Worm (Caenorhabditis elegans) whole organism, L4/young adult: ENCODE measurements around the gene cyp-33C2.

ENCODE experiments used
- W03F9.2 ChIP-seq: fragments of 150-350 bp; optimal IDR thresholded peaks from 2 replicates; lab custom pipeline; 2014; ENCODE audit warnings: missing biosample characterization, missing genetic modification characterization
- dao-5 ChIP-seq: sonication (generic microtip); optimal IDR thresholded peaks from 2 replicates; lab custom pipeline; 2016; ENCODE audit warnings: missing genotype, missing genetic modification characterization, moderate library complexity, missing compliant biosample characterization
- him-1 ChIP-seq: sonication (generic microtip); optimal IDR thresholded peaks from 2 replicates; lab custom pipeline; 2016; ENCODE audit warnings: missing genotype, missing genetic modification reagents, missing genetic modification characterization, missing compliant biosample characterization

DNA sequence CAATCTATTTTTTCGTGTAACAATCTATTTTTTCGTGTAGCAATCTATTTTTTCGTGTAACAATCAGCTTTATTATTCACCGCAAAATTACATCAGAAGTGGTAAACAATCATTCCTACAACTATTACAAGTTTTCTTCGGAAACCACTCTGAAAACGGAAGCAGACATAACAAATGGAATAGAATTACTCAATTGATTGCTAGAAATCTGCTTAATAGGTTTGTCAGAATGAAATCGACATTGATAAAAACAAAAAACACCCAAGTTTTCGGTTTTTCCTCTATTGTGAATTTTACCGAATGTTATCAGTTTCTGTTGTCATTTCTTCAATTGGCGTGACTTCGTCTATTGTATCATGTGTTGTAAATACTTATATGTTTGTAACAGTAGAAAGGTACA, 36.5 kb upstream of the cyp-33C2 start, which contains the start of gene srbc-20:
- TF ChIP-seq him-1 (tag; lab: Kevin White, UChicago) (no peak), dao-5 (tag; lab: Kevin White, UChicago) (no peak), W03F9.2 (tag; lab: Kevin White, UChicago) (no peak)
